Worm (Caenorhabditis elegans) whole organism, L2 larva: ENCODE data around the gene R160.14.

Experiments
- ama-1 ChIP-seq: fragments of 150-350 bp; optimal IDR thresholded peaks from 2 replicates; lab custom pipeline; 2018; ENCODE audit warnings: inconsistent platforms
- fos-1 ChIP-seq: fragments of 150-350 bp; optimal IDR thresholded peaks from 2 replicates; lab custom pipeline; 2014; ENCODE audit warnings: missing biosample characterization, missing genetic modification characterization
- lin-13 ChIP-seq: fragments of 150-350 bp; optimal IDR thresholded peaks from 2 replicates; lab custom pipeline; 2014; ENCODE audit warnings: missing biosample characterization, missing genetic modification reagents, missing genetic modification characterization
- ztf-4 ChIP-seq: fragments of 150-350 bp; optimal IDR thresholded peaks from 2 replicates; lab custom pipeline; 2014; ENCODE audit warnings: missing biosample characterization, missing genetic modification characterization

ce11 chrX:4418751-4419150, 46.9 kb upstream of the R160.14 start, which contains the start of gene dop-1:
- no peak for TF ChIP-seq ztf-4
- no peak for TF ChIP-seq fos-1 (tag; lab: Kevin White, UChicago)
- no peak for TF ChIP-seq ama-1 (lab: Kevin White, UChicago)
- TF ChIP-seq lin-13: no peak
